Fruit fly (Drosophila melanogaster) whole organism, wandering third instar larva: ENCODE measurements around the gene CG32440.

Source experiments
- Abd-B ChIP-seq: fragments of >200 bp; optimal IDR thresholded peaks from 2 replicates; lab custom pipeline; 2017; ENCODE audit warnings: missing biosample characterization, missing genetic modification characterization
- CG32264 ChIP-seq: fragments of 200-800 bp; sonication (Bioruptor generic); optimal IDR thresholded peaks from 2 replicates; lab custom pipeline; 2016; ENCODE audit warnings: missing biosample characterization, missing genetic modification characterization
- dl ChIP-seq, 2 experiments: fragments of 175-275, 200-275 bp in 1 of 2; fragments of 200-275 bp in 1 of 2; sonication (Bioruptor generic); optimal IDR thresholded peaks; lab custom pipeline; 2018; ENCODE audit warnings: mild to moderate bottlenecking in 2 of 2, missing biosample characterization in 2 of 2, missing genetic modification characterization in 2 of 2, moderate library complexity in 2 of 2; ENCODE audit not compliant: partially characterized antibody in 2 of 2, insufficient read depth in 1 of 2
- pan ChIP-seq: fragments of >200 bp; optimal IDR thresholded peaks from 2 replicates; lab custom pipeline; 2017
- tai ChIP-seq: sonication (Bioruptor generic); optimal IDR thresholded peaks from 2 replicates; lab custom pipeline; 2016; ENCODE audit warnings: missing biosample characterization, missing genetic modification characterization

- TF ChIP-seq Abd-B (GFP tag; lab: Kevin White, UChicago), result no peak
- TF ChIP-seq tai (GFP tag; lab: Kevin White, UChicago), result no peak
- TF ChIP-seq dl (GFP tag; optimal IDR thresholded peaks at IDR 0.05; lab: Kevin White, UChicago; ENCODE audit: insufficient read depth in 1 of 2, partially characterized antibody in 2 of 2), result peak; percentile 6 to 8
- TF ChIP-seq pan (lab: Kevin White, UChicago), result no peak
- peak; percentile 6 for TF ChIP-seq CG32264 (GFP tag; lab: Kevin White, UChicago)
Observed at dm6 chr3L:21382158-21382610, 22.2 kb downstream of the CG32440 start, which contains the start of gene rgn.
